Fruit fly (Drosophila melanogaster) whole organism, embryonic: Measurements from ENCODE around the gene Cyp6d4.

Experiments used
- Abd-B ChIP-seq: fragments of 200-800 bp; sonication (Bioruptor generic); optimal IDR thresholded peaks from 2 replicates; lab custom pipeline; 2018; ENCODE audit warnings: missing biosample characterization, mild to moderate bottlenecking, missing genetic modification characterization, moderate library complexity
- CG11696 ChIP-seq: fragments of 200-800 bp; sonication (Bioruptor generic); IDR thresholded peaks from 2 replicates; pipeline ENCODE4 v1.3.6; 2022; ENCODE audit warnings: missing biosample characterization, missing genetic modification characterization
- CG12155 ChIP-seq: fragments of 200-800 bp; sonication (Bioruptor generic); optimal IDR thresholded peaks from 3 replicates; lab custom pipeline; 2016; ENCODE audit warnings: missing biosample characterization, missing genetic modification characterization
- CG17568 ChIP-seq: fragments of 200-800 bp; sonication (Bioruptor generic); optimal IDR thresholded peaks from 2 replicates; lab custom pipeline; 2018; ENCODE audit warnings: missing biosample characterization, mild to moderate bottlenecking, missing genetic modification characterization, moderate library complexity
- CG18599 ChIP-seq: fragments of 200-800 bp; sonication (Bioruptor generic); optimal IDR thresholded peaks from 3 replicates; lab custom pipeline; 2017; ENCODE audit warnings: missing biosample characterization, missing genetic modification characterization, mild to moderate bottlenecking, moderate library complexity, missing genetic modification reagents
- CG18619 ChIP-seq: fragments of 200-800 bp; sonication (Bioruptor generic); optimal IDR thresholded peaks from 3 replicates; lab custom pipeline; 2017; ENCODE audit warnings: missing biosample characterization, mild to moderate bottlenecking, missing genetic modification characterization
- CG2199 ChIP-seq: fragments of 200-800 bp; sonication (Bioruptor generic); IDR thresholded peaks from 3 replicates; pipeline ENCODE4 v1.3.6; 2022; ENCODE audit warnings: missing biosample characterization, missing genetic modification characterization
- CG2202 ChIP-seq: fragments of 200-800 bp; sonication (Bioruptor generic); optimal IDR thresholded peaks from 2 replicates; lab custom pipeline; 2018; ENCODE audit warnings: missing biosample characterization, mild to moderate bottlenecking, missing genetic modification characterization
- CG30431 ChIP-seq: fragments of 200-800 bp; sonication (Bioruptor generic); optimal IDR thresholded peaks from 2 replicates; lab custom pipeline; 2017; ENCODE audit warnings: missing biosample characterization, missing genetic modification characterization
- CG3281 ChIP-seq: fragments of 200-800 bp; sonication (Bioruptor generic); optimal IDR thresholded peaks from 3 replicates; lab custom pipeline; 2017; ENCODE audit warnings: missing biosample characterization, mild to moderate bottlenecking, missing genetic modification characterization
- CG34224 ChIP-seq: fragments of 200-800 bp; sonication (Bioruptor generic); IDR thresholded peaks from 3 replicates; pipeline ENCODE4 v1.3.6; 2022; ENCODE audit warnings: missing biosample characterization, missing genetic modification characterization; ENCODE audit not compliant: partially characterized antibody
- CG3838 ChIP-seq: fragments of 200-800 bp; sonication (Bioruptor generic); optimal IDR thresholded peaks from 3 replicates; lab custom pipeline; 2016; ENCODE audit warnings: missing biosample characterization, missing genetic modification characterization
- CG7556 ChIP-seq: fragments of 200-800 bp; sonication (Bioruptor generic); optimal IDR thresholded peaks from 2 replicates; lab custom pipeline; 2017; ENCODE audit warnings: missing biosample characterization, mild to moderate bottlenecking, missing genetic modification characterization
- D ChIP-seq, 2 experiments: fragments of 200-800 bp in 1 of 2; fragments of >200 bp in 1 of 2; sonication (Bioruptor generic) in 1 of 2; optimal IDR thresholded peaks; 2 replicates in 1 of 2; 3 replicates in 1 of 2; lab custom pipeline; 2017; ENCODE audit warnings: mild to moderate bottlenecking in 1 of 2, missing biosample characterization in 1 of 2, missing genetic modification characterization in 1 of 2, missing genetic modification reagents in 1 of 2
- D19B ChIP-seq: fragments of 200-800 bp; sonication (Bioruptor generic); optimal IDR thresholded peaks from 2 replicates; lab custom pipeline; 2017; ENCODE audit warnings: missing biosample characterization, mild to moderate bottlenecking, missing genetic modification characterization
- Doc3 ChIP-seq: fragments of 200-800 bp; sonication (Bioruptor generic); IDR thresholded peaks from 3 replicates; pipeline ENCODE4 v1.3.6; 2022; ENCODE audit warnings: missing biosample characterization, missing genetic modification characterization; ENCODE audit not compliant: partially characterized antibody
- Ets65A ChIP-seq: fragments of 200-800 bp; sonication (Bioruptor generic); peaks from one replicate; lab custom pipeline; 2016; ENCODE audit warnings: missing biosample characterization, missing genetic modification characterization
- Hand ChIP-seq: fragments of 200-800 bp; sonication (Bioruptor generic); optimal IDR thresholded peaks from 2 replicates; lab custom pipeline; 2017; ENCODE audit warnings: mild to moderate bottlenecking, missing biosample characterization, missing genetic modification reagents, missing genetic modification characterization
- Lim3 ChIP-seq: fragments of 200-800 bp; sonication (Bioruptor generic); IDR thresholded peaks from 2 replicates; pipeline ENCODE4 v1.3.6; 2022; ENCODE audit warnings: missing biosample characterization, missing genetic modification characterization
- Mad ChIP-seq: fragments of 200-800 bp; sonication (Bioruptor generic); optimal IDR thresholded peaks from 2 replicates; lab custom pipeline; 2016; ENCODE audit warnings: missing biosample characterization, missing genetic modification characterization
- Oaz ChIP-seq: fragments of 200-800 bp; sonication (Bioruptor generic); IDR thresholded peaks from 2 replicates; pipeline ENCODE4 v1.3.6; 2022; ENCODE audit warnings: missing biosample characterization, missing genetic modification characterization
- ap ChIP-seq: fragments of 200-800 bp; sonication (Bioruptor generic); IDR thresholded peaks from 2 replicates; pipeline ENCODE4 v1.3.6; 2022; ENCODE audit warnings: missing biosample characterization, missing genetic modification characterization
- ash1 ChIP-seq: fragments of 200-800 bp; sonication (Bioruptor generic); optimal IDR thresholded peaks from 2 replicates; lab custom pipeline; 2018; ENCODE audit warnings: missing biosample characterization, mild to moderate bottlenecking, missing genetic modification characterization
- eve ChIP-seq, 2 experiments: fragments of >200 bp; optimal IDR thresholded peaks; 2 replicates each; lab custom pipeline; 2017; ENCODE audit warnings: missing biosample characterization in 2 of 2, missing genetic modification characterization in 2 of 2
- fd3F ChIP-seq: fragments of 200-800 bp; sonication (Bioruptor generic); optimal IDR thresholded peaks from 2 replicates; lab custom pipeline; 2018; ENCODE audit warnings: missing biosample characterization, mild to moderate bottlenecking, missing genetic modification characterization, moderate library complexity
- fu2 ChIP-seq: fragments of 200-800 bp; sonication (Bioruptor generic); optimal IDR thresholded peaks from 2 replicates; lab custom pipeline; 2016; ENCODE audit warnings: missing biosample characterization, missing genetic modification characterization
- gro ChIP-seq: fragments of 200-800 bp; sonication (Bioruptor generic); optimal IDR thresholded peaks from 2 replicates; lab custom pipeline; 2016; ENCODE audit warnings: missing biosample characterization, missing genetic modification characterization
- gsb-n ChIP-seq: fragments of 200-800 bp; sonication (Bioruptor generic); optimal IDR thresholded peaks from 3 replicates; lab custom pipeline; 2018; ENCODE audit warnings: missing biosample characterization, mild to moderate bottlenecking, missing genetic modification characterization
- jing ChIP-seq: fragments of 200-800 bp; sonication (Bioruptor generic); optimal IDR thresholded peaks from 2 replicates; lab custom pipeline; 2018; ENCODE audit warnings: missing biosample characterization, mild to moderate bottlenecking, missing genetic modification characterization
- ken ChIP-seq: fragments of 200-800 bp; sonication (Bioruptor generic); IDR thresholded peaks from 3 replicates; pipeline ENCODE4 v1.3.6; 2022; ENCODE audit warnings: missing biosample characterization, missing genetic modification characterization
- kni ChIP-seq: fragments of 200-800 bp; sonication (Bioruptor generic); optimal IDR thresholded peaks from 3 replicates; lab custom pipeline; 2017; ENCODE audit warnings: mild to moderate bottlenecking, missing biosample characterization, missing genetic modification reagents, missing genetic modification characterization
- nerfin-1 ChIP-seq: fragments of 200-800 bp; sonication (Bioruptor generic); optimal IDR thresholded peaks from 3 replicates; lab custom pipeline; 2019; ENCODE audit warnings: missing biosample characterization, mild to moderate bottlenecking, missing genetic modification characterization, moderate library complexity
- onecut ChIP-seq: fragments of 200-800 bp; sonication (Bioruptor generic); IDR thresholded peaks from 2 replicates; pipeline ENCODE4 v1.3.6; 2022; ENCODE audit warnings: missing biosample characterization, missing genetic modification characterization
- pb ChIP-seq: fragments of 200-800 bp; sonication (Bioruptor generic); optimal IDR thresholded peaks from 3 replicates; lab custom pipeline; 2016; ENCODE audit warnings: missing biosample characterization, missing genetic modification characterization
- pita ChIP-seq: fragments of 200-800 bp; sonication (Bioruptor generic); optimal IDR thresholded peaks from 2 replicates; lab custom pipeline; 2017; ENCODE audit warnings: missing biosample characterization, mild to moderate bottlenecking, missing genetic modification characterization
- pros ChIP-seq: fragments of 200-800 bp; sonication (Bioruptor generic); optimal IDR thresholded peaks from 3 replicates; lab custom pipeline; 2019; ENCODE audit warnings: missing biosample characterization, mild to moderate bottlenecking, missing genetic modification characterization, moderate library complexity
- sd ChIP-seq: fragments of 200-800 bp; sonication (Bioruptor generic); optimal IDR thresholded peaks from 3 replicates; lab custom pipeline; 2018; ENCODE audit warnings: missing biosample characterization, mild to moderate bottlenecking, missing genetic modification characterization, moderate library complexity
- sens ChIP-seq: fragments of 200-800 bp; sonication (Bioruptor generic); peaks from one replicate; lab custom pipeline; 2016; ENCODE audit warnings: missing biosample characterization, missing genetic modification characterization
- seq ChIP-seq: fragments of 200-800 bp; sonication (Bioruptor generic); IDR thresholded peaks from 2 replicates; pipeline ENCODE4 v1.3.6; 2022; ENCODE audit warnings: missing biosample characterization, missing genetic modification characterization
- sisA ChIP-seq: fragments of 200-800 bp; sonication (Bioruptor generic); IDR thresholded peaks from 2 replicates; pipeline ENCODE4 v1.3.6; 2022; ENCODE audit warnings: missing biosample characterization, missing genetic modification characterization
- so ChIP-seq: fragments of 200-800 bp; sonication (Bioruptor generic); IDR thresholded peaks from 3 replicates; pipeline ENCODE4 v1.3.6; 2022; ENCODE audit warnings: missing biosample characterization, missing genetic modification characterization
- twi ChIP-seq: fragments of 200-800 bp; optimal IDR thresholded peaks from 2 replicates; lab custom pipeline; 2019; ENCODE audit warnings: missing biosample characterization, mild to moderate bottlenecking, missing genetic modification characterization, moderate library complexity
- wor ChIP-seq: fragments of 200-800 bp; sonication (Bioruptor generic); IDR thresholded peaks from 2 replicates; pipeline ENCODE4 v1.3.6; 2022; ENCODE audit warnings: missing biosample characterization, missing genetic modification characterization
- zf30C ChIP-seq: fragments of 200-800 bp; sonication (Bioruptor generic); optimal IDR thresholded peaks from 3 replicates; lab custom pipeline; 2018; ENCODE audit warnings: missing biosample characterization, mild to moderate bottlenecking, missing genetic modification characterization

Gene Cyp6d4

DNA sequence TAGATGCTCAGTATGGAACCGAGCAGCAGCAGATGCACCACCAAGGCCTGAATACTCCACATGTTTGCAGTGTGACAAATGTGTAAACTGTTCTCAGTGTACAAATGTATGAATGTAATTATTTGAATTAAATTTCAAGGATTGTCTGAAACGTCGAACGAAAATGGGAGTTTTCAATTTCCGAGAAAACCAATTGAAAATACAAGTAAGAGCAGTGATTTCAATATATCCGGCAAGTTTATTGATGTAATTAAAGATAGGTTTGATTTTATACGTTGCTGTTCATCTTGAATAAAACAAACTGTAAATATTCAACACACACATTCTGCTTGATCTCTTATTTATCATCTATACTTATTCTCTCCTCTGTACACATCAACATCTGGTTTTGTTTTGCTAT lies 12.5 kb downstream of the Cyp6d4 start, which contains the start of gene CG4907:
CG4907 (minus strand) TSS at position 101 of the 400 bp plus-strand sequence.
- TF ChIP-seq CG11696 (no peak), CG3281 (GFP tag; lab: Kevin White, UChicago) (no peak), ash1 (no peak), CG18599 (GFP tag; lab: Kevin White, UChicago) (no peak), CG12155 (GFP tag; lab: Kevin White, UChicago) (no peak)

DNA sequence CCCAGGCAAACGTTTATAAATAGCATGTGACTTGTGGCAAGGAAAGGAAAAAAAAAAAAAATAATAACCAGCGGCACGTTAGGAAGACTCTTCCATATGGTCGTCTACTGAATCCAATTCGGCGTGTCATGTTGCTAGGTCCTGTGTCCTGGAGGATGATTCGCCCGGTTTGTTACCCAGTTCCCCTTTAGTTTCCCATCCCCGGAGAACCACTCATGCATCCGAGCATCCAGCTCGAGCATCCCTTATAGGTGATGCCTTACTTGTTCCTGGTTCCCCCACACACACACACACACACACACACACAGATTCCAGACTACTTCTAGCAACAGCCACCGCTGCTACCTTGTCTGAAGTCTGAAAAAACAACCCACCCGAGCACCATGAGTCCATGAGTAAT lies 19.7 kb downstream of the Cyp6d4 start:
- TF ChIP-seq pros (peak; percentile 94), Lim3 (GFP tag; lab: Robert Waterston, UW) (no peak), twi (tag; lab: Kevin White, UChicago) (peak; percentile 9), kni (peak; percentile 23), nerfin-1 (tag; lab: Kevin White, UChicago) (peak; percentile 31), fu2 (no peak), seq (GFP tag; lab: Robert Waterston, UW) (0 out of 2 replicates have a peak, but pooled peaks have one; percentile 7), CG30431 (GFP tag; lab: Kevin White, UChicago) (no peak), Doc3 (GFP tag; lab: Robert Waterston, UW) (no peak), fd3F (GFP tag; lab: Kevin White, UChicago) (no peak)

DNA sequence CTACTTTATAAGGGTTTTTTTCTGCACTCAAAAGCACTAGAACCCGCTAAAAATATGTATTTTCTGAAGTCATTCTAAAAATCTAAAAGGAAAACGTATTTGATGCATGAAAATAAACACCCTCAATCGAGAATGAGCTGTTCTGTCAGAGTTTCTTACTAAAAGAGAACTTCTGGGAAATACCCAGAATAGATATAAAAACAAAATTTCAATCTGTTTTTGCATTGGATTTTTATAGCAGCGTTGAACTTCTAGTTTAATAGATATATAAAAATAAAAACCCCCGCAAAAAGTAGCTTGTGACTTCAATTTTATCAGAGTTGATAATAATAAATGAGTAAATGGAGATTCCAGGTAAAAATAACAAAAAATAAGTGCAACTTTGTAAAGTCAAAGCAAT lies 20.3 kb downstream of the Cyp6d4 start:
- peak; percentile 57 for TF ChIP-seq sens
- no peak for TF ChIP-seq CG3838 (GFP tag; lab: Kevin White, UChicago)

DNA sequence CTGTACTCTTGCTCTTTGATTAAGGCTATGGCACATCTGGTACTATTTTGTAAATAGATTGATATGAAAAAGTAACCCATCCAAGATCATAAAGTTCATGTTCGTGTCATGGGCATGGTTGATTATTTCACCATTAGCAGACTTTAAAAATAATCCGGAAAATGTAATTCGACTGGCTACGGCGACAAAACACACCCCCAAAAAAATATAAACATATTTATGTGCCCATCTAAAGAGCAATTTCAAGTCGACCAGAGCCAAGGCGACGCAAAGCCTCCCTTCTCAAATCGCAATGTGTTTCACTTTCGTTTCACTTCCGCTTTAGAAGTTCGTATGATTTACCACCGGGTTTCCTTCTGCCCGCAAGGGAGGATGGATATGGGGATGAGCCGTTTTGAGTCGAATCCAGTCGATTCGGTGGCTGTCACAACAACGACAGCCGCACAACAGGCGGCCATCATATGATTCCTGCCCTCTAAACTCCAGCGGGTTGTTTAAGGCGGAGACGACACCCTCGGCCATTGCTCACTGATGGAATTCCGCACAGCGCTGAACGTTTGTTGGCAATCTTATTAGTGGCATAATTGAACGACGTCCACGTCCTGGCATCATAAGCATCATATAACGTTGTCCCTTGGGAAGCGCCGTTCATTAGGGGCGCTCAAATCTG lies 21.0 kb downstream of the Cyp6d4 start:
- TF ChIP-seq ash1 (no peak), CG34224 (no peak), Mad (GFP tag; lab: Kevin White, UChicago) (no peak), Hand (GFP tag; lab: Kevin White, UChicago) (no peak), Abd-B (GFP tag; lab: Kevin White, UChicago) (no peak), CG7556 (GFP tag; lab: Kevin White, UChicago) (no peak), zf30C (GFP tag; lab: Kevin White, UChicago) (no peak), CG18619 (GFP tag; lab: Kevin White, UChicago) (no peak), CG2199 (0 out of 3 replicates have a peak, but pooled peaks have one; percentile 39), nerfin-1 (tag; lab: Kevin White, UChicago) (peak; percentile 98), eve (GFP tag; optimal IDR thresholded peaks at IDR 0.05; lab: Kevin White, UChicago) (no peak), gro (GFP tag; lab: Kevin White, UChicago) (no peak), so (GFP tag; lab: Robert Waterston, UW) (no peak), CG18599 (GFP tag; lab: Kevin White, UChicago) (no peak), sd (tag; lab: Kevin White, UChicago) (peak; percentile 73), ap (GFP tag; lab: Robert Waterston, UW) (no peak), pb (no peak), D (optimal IDR thresholded peaks at IDR 0.05; lab: Kevin White, UChicago) (no peak), D (GFP tag; optimal IDR thresholded peaks at IDR 0.05; lab: Kevin White, UChicago) (no peak), wor (GFP tag; lab: Robert Waterston, UW) (no peak), pros (peak; percentile 99), gsb-n (tag; lab: Kevin White, UChicago) (peak; percentile 79), sisA (no peak), D19B (GFP tag; lab: Kevin White, UChicago) (no peak), Oaz (no peak), pita (GFP tag; lab: Kevin White, UChicago) (no peak), CG2202 (tag; lab: Kevin White, UChicago) (no peak), jing (GFP tag; lab: Kevin White, UChicago) (no peak), kni (peak; percentile 18), onecut (no peak), CG17568 (GFP tag; lab: Kevin White, UChicago) (no peak), ken (no peak), Ets65A (peak; percentile 35)
